Fruit fly (Drosophila melanogaster) Kc167 (cell line): Measurements from ENCODE around the gene CG9356.

Experiments
- Myc ChIP-seq: fragments of >200 bp; optimal IDR thresholded peaks from 2 replicates; lab custom pipeline; 2017; ENCODE audit warnings: missing external identifiers
- Sin3A ChIP-seq: fragments of >200 bp; optimal IDR thresholded peaks from 2 replicates; lab custom pipeline; 2018; ENCODE audit warnings: missing external identifiers
- h ChIP-seq: fragments of >200 bp; optimal IDR thresholded peaks from 3 replicates; lab custom pipeline; 2018; ENCODE audit warnings: missing external identifiers
- insv ChIP-seq: fragments of >200 bp; optimal IDR thresholded peaks from 3 replicates; lab custom pipeline; 2018; ENCODE audit warnings: missing external identifiers
- psq ChIP-seq: fragments of >200 bp; optimal IDR thresholded peaks from 2 replicates; lab custom pipeline; 2017; ENCODE audit warnings: missing external identifiers
- ttk ChIP-seq: sonication (Bioruptor generic); optimal IDR thresholded peaks from 2 replicates; lab custom pipeline; 2017; ENCODE audit warnings: missing external identifiers

Gene CG9356

dm6 chr3R:9363066-9363719, 40.9 kb downstream of the CG9356 start, which contains the start of gene CG18473:
TSS of gene CG18473 (plus strand) at chr3R:9363305.
- TF ChIP-seq ttk (no peak), Myc (lab: Kevin White, UChicago) (no peak), psq (lab: Kevin White, UChicago) (no peak), Sin3A (lab: Kevin White, UChicago) (no peak), insv (lab: Kevin White, UChicago) (no peak), h (no peak)

dm6 chr3R:9359393-9359792, 44.7 kb downstream of the CG9356 start:
- TF ChIP-seq psq (lab: Kevin White, UChicago) (no peak), insv (lab: Kevin White, UChicago) (no peak), Myc (lab: Kevin White, UChicago) (no peak), h (no peak), ttk (no peak), Sin3A (lab: Kevin White, UChicago) (no peak)

dm6 chr3R:9355195-9355594, 48.9 kb downstream of the CG9356 start, which contains the start of gene CG43675:
TSS of gene CG43675 (plus strand) at chr3R:9355495.
- TF ChIP-seq insv (lab: Kevin White, UChicago) (no peak), h (no peak), Sin3A (lab: Kevin White, UChicago) (no peak), ttk (no peak), Myc (lab: Kevin White, UChicago) (no peak)

dm6 chr3R:9353276-9353652, 50.8 kb downstream of the CG9356 start:
- no peak for TF ChIP-seq h
- TF ChIP-seq ttk, result no peak
- no peak for TF ChIP-seq insv (lab: Kevin White, UChicago)

- no peak for TF ChIP-seq Myc (lab: Kevin White, UChicago)
- no peak for TF ChIP-seq insv (lab: Kevin White, UChicago)
- TF ChIP-seq psq (lab: Kevin White, UChicago), result no peak
- TF ChIP-seq Sin3A (lab: Kevin White, UChicago), result no peak
- no peak for TF ChIP-seq h
- no peak for TF ChIP-seq ttk
Observed at dm6 chr3R:9352595-9353275, 51.3 kb downstream of the CG9356 start.
